Worm (Caenorhabditis elegans) whole organism, midembryonic: ENCODE data around the gene mrpl-11.

Experiments used
- T22C8.4 ChIP-seq: fragments of 200-800 bp; sonication (Bioruptor generic); IDR thresholded peaks from 2 replicates; pipeline ENCODE4 v1.3.6; 2022; ENCODE audit warnings: missing genetic modification characterization, missing compliant biosample characterization
- cog-1 ChIP-seq: sonication (generic microtip); optimal IDR thresholded peaks from 2 replicates; lab custom pipeline; 2016; ENCODE audit warnings: missing genetic modification characterization, missing compliant biosample characterization
- flt-1 ChIP-seq: fragments of 200-800 bp; sonication (Bioruptor generic); IDR thresholded peaks from 2 replicates; pipeline ENCODE4 v1.3.6; 2022; ENCODE audit warnings: missing genetic modification characterization, missing compliant biosample characterization
- klf-2 ChIP-seq: fragments of 200-800 bp; sonication (Bioruptor generic); conservative IDR thresholded peaks from 2 replicates; pipeline ENCODE4 v1.3.6; 2022; ENCODE audit warnings: missing genetic modification reagents, missing genetic modification characterization, missing compliant biosample characterization
- med-1 ChIP-seq: sonication (generic microtip); optimal IDR thresholded peaks from 2 replicates; lab custom pipeline; 2017; ENCODE audit warnings: missing genetic modification characterization, mild to moderate bottlenecking, missing compliant biosample characterization, antibody characterized with exemption, missing genetic modification reagents; ENCODE audit not compliant: insufficient read depth
- ref-1 ChIP-seq: fragments of 200-800 bp; sonication (Bioruptor generic); conservative IDR thresholded peaks from 2 replicates; pipeline ENCODE4 v1.3.6; 2022; ENCODE audit warnings: missing genetic modification reagents, missing genetic modification characterization, missing compliant biosample characterization
- tab-1 ChIP-seq: fragments of 200-800 bp; sonication (Bioruptor generic); IDR thresholded peaks from 2 replicates; pipeline ENCODE4 v1.3.6; 2022; ENCODE audit warnings: missing genetic modification characterization, missing compliant biosample characterization
- ztf-23 ChIP-seq: fragments of 200-800 bp; sonication (Bioruptor generic); IDR thresholded peaks from 2 replicates; pipeline ENCODE4 v1.3.6; 2022; ENCODE audit warnings: missing genetic modification reagents, missing genetic modification characterization, missing compliant biosample characterization
- ztf-29 ChIP-seq: fragments of 200-800 bp; sonication (Bioruptor generic); IDR thresholded peaks from 2 replicates; pipeline ENCODE4 v1.3.6; 2022; ENCODE audit warnings: missing genetic modification reagents, missing genetic modification characterization, missing compliant biosample characterization

mrpl-11 gene

DNA sequence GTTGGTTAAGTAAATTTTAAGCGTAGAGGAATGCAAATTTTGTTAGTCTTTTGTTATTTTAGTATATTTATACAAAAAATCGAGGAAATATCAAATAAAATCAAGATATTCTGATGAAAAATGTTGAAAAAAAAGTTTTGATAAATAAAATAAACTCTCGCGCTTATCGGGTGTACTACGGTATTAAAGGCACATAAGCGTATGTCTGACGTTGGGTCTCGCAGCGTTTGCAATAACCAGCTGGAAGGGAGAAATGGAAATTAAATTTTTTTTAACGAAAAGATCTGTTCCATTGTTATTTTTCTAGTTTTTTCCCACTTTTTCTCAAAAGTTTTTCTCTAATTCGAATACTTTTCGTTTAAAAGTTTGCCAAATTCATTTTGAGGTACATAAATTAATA, 28.3 kb upstream of the mrpl-11 start:
- TF ChIP-seq cog-1 (tag; lab: Kevin White, UChicago) (no peak), med-1 (GFP tag; lab: Kevin White, UChicago) (no peak), tab-1 (GFP tag; lab: Robert Waterston, UW) (no peak), flt-1 (no peak), klf-2 (GFP tag; lab: Robert Waterston, UW) (no peak), ztf-23 (GFP tag; lab: Robert Waterston, UW) (no peak), ztf-29 (GFP tag; lab: Robert Waterston, UW) (no peak), T22C8.4 (GFP tag; lab: Robert Waterston, UW) (no peak), ref-1 (GFP tag; lab: Robert Waterston, UW) (no peak)

- TF ChIP-seq flt-1, result no peak
- no peak for TF ChIP-seq klf-2 (GFP tag; lab: Robert Waterston, UW)
- TF ChIP-seq ref-1 (GFP tag; lab: Robert Waterston, UW), result no peak
- no peak for TF ChIP-seq ztf-29 (GFP tag; lab: Robert Waterston, UW)
- TF ChIP-seq T22C8.4 (GFP tag; lab: Robert Waterston, UW), result peak; percentile 67
- no peak for TF ChIP-seq cog-1 (tag; lab: Kevin White, UChicago)
Measured at ce11 chrIII:8689655-8690054, 27.8 kb upstream of the mrpl-11 start, which contains the start of gene B0303.4. Gene B0303.4 (plus strand): TSS chrIII:8689850.

DNA sequence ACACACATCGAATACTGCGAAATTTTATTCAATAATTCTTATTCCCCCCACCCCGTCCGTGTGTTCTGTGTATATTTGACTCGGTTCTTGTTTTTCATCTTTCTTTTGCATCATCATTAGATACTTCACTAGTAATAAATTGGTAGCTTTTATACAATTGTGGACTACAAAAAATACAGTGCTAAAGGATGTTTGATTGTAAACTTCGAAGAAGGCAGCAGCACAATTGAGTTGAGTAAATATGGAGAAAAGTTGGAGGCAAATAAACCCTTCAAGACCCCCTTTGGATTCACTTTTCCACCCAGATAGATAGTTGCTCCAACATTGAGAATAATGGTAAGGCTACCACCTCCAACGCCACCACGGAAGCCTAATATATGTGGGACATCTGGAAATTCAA, 24.1 kb upstream of the mrpl-11 start, which contains the start of gene B0303.7:
Gene B0303.7, plus strand, starts transcription at position 301 of the 400 bp plus-strand sequence.
- TF ChIP-seq cog-1 (tag; lab: Kevin White, UChicago) (no peak), klf-2 (GFP tag; lab: Robert Waterston, UW) (no peak), T22C8.4 (GFP tag; lab: Robert Waterston, UW) (no peak), tab-1 (GFP tag; lab: Robert Waterston, UW) (no peak), med-1 (GFP tag; lab: Kevin White, UChicago) (no peak), ztf-23 (GFP tag; lab: Robert Waterston, UW) (no peak), flt-1 (no peak), ztf-29 (GFP tag; lab: Robert Waterston, UW) (no peak), ref-1 (GFP tag; lab: Robert Waterston, UW) (no peak)

- no peak for TF ChIP-seq flt-1
- no peak for TF ChIP-seq ztf-29 (GFP tag; lab: Robert Waterston, UW)
- no peak for TF ChIP-seq klf-2 (GFP tag; lab: Robert Waterston, UW)
- TF ChIP-seq med-1 (GFP tag; lab: Kevin White, UChicago), result no peak
- TF ChIP-seq tab-1 (GFP tag; lab: Robert Waterston, UW), result no peak
- TF ChIP-seq cog-1 (tag; lab: Kevin White, UChicago), result no peak
- no peak for TF ChIP-seq T22C8.4 (GFP tag; lab: Robert Waterston, UW)
- no peak for TF ChIP-seq ref-1 (GFP tag; lab: Robert Waterston, UW)
- no peak for TF ChIP-seq ztf-23 (GFP tag; lab: Robert Waterston, UW)
Measured at ce11 chrIII:8696680-8697079, 20.8 kb upstream of the mrpl-11 start.

DNA sequence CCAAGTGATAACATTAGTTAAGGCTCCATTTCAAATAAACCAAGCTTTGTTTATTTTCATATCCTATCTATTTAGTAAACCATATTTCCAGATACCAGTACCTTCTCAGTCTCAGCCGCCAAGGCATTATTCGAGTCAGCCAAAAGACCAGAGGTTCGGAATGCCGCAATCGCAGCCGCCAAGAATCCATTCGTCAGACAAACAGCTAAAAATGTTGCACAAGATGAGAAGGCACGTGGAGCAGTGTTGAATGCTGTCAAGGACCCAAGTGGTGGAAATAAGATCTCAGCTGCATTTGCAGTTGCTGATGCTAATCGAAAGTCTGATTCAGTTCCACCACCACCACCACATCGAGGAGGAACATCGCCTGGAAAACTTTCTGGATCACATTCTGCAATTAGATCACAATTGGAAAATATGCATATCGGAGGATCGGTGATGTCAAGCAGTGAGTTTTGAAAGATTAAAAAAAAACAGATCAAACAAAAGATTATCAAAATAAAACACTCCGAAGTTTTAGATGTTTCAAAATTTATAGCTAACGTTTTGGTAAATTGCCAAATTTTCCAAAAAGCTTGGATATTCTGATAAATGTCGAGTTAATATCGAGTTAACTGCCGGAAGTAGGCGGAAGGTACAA, 20.1 kb upstream of the mrpl-11 start:
- TF ChIP-seq ztf-23 (GFP tag; lab: Robert Waterston, UW) (no peak), T22C8.4 (GFP tag; lab: Robert Waterston, UW) (no peak), cog-1 (tag; lab: Kevin White, UChicago) (no peak), ztf-29 (GFP tag; lab: Robert Waterston, UW) (no peak), med-1 (GFP tag; lab: Kevin White, UChicago) (no peak)

DNA sequence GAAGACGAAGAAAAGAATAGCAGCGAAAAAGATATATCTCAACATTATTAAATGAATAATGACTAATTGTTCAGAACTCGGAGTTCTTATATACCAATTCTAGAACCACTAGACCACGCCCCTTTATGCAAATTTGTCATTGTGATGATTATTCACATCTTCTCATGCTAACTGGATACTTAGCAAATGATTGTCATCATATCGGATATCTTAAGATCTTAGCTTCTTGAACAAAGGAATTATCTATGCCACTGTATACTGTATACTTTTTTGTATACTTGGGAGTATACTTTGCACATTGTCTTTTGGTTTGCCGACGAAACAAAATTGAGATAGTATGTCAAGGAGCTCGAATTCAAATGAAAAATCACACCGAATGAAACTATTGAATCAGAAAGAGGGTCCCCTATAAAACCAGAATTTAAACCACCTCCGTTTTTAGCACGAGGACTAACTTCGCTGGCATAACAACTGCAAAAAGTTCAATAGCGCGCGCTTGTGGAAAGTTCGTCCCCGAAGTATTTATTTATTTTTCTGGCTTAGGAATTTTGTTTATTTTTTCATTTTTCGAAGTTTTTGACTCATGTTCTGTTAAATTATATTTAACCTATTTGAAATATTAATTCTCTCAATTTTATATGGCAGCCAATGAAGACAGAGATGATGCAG, 17.0 kb upstream of the mrpl-11 start, which contains the start of the genes sdz-1 and vps-33.1:
Gene sdz-1, minus strand, starts transcription at position 51 of the 669 bp plus-strand sequence.
Gene vps-33.1, plus strand, starts transcription at position 639 of the 669 bp plus-strand sequence.
- TF ChIP-seq flt-1, result no peak
- TF ChIP-seq ztf-23 (GFP tag; lab: Robert Waterston, UW), result no peak
- TF ChIP-seq ztf-29 (GFP tag; lab: Robert Waterston, UW), result no peak
- TF ChIP-seq T22C8.4 (GFP tag; lab: Robert Waterston, UW), result no peak
- TF ChIP-seq klf-2 (GFP tag; lab: Robert Waterston, UW), result no peak
- TF ChIP-seq ref-1 (GFP tag; lab: Robert Waterston, UW), result no peak
- TF ChIP-seq med-1 (GFP tag; lab: Kevin White, UChicago), result no peak
- no peak for TF ChIP-seq cog-1 (tag; lab: Kevin White, UChicago)
- no peak for TF ChIP-seq tab-1 (GFP tag; lab: Robert Waterston, UW)

ce11 chrIII:8704765-8705164, 12.7 kb upstream of the mrpl-11 start, which contains the start of gene B0303.16:
Gene B0303.16 (plus strand): TSS chrIII:8705065.
- TF ChIP-seq cog-1 (tag; lab: Kevin White, UChicago), result no peak
- no peak for TF ChIP-seq tab-1 (GFP tag; lab: Robert Waterston, UW)
- TF ChIP-seq ztf-29 (GFP tag; lab: Robert Waterston, UW), result no peak
- no peak for TF ChIP-seq ref-1 (GFP tag; lab: Robert Waterston, UW)

ce11 chrIII:8709735-8710134, 7.7 kb upstream of the mrpl-11 start:
- TF ChIP-seq med-1 (GFP tag; lab: Kevin White, UChicago), result no peak
- no peak for TF ChIP-seq tab-1 (GFP tag; lab: Robert Waterston, UW)
- no peak for TF ChIP-seq klf-2 (GFP tag; lab: Robert Waterston, UW)
- TF ChIP-seq ztf-23 (GFP tag; lab: Robert Waterston, UW), result no peak
- TF ChIP-seq cog-1 (tag; lab: Kevin White, UChicago), result no peak
- no peak for TF ChIP-seq ref-1 (GFP tag; lab: Robert Waterston, UW)
- TF ChIP-seq flt-1, result no peak
- no peak for TF ChIP-seq T22C8.4 (GFP tag; lab: Robert Waterston, UW)
- TF ChIP-seq ztf-29 (GFP tag; lab: Robert Waterston, UW), result no peak

ce11 chrIII:8710310-8710709, 7.1 kb upstream of the mrpl-11 start, which contains the start of gene B0303.11:
Gene B0303.11 (minus strand): TSS chrIII:8710410.
- TF ChIP-seq tab-1 (GFP tag; lab: Robert Waterston, UW) (no peak), cog-1 (tag; lab: Kevin White, UChicago) (no peak), T22C8.4 (GFP tag; lab: Robert Waterston, UW) (no peak), flt-1 (no peak), ztf-29 (GFP tag; lab: Robert Waterston, UW) (no peak), ref-1 (GFP tag; lab: Robert Waterston, UW) (no peak), klf-2 (GFP tag; lab: Robert Waterston, UW) (no peak), med-1 (GFP tag; lab: Kevin White, UChicago) (no peak), ztf-23 (GFP tag; lab: Robert Waterston, UW) (no peak)
